Fruit fly (Drosophila melanogaster) whole organism, prepupa: Measurements from ENCODE around the gene CG44006.

Experiments used
- CG10669 ChIP-seq: fragments of 200-800 bp; sonication (Bioruptor generic); optimal IDR thresholded peaks from 3 replicates; lab custom pipeline; 2018; ENCODE audit warnings: missing biosample characterization, mild to moderate bottlenecking, missing genetic modification characterization, moderate library complexity
- Eip75B ChIP-seq: fragments of 200-800 bp; sonication (Bioruptor generic); optimal IDR thresholded peaks from 3 replicates; lab custom pipeline; 2016; ENCODE audit warnings: missing biosample characterization, missing genetic modification characterization
- Eip93F ChIP-seq: fragments of 200-800 bp; sonication (Bioruptor generic); optimal IDR thresholded peaks from 2 replicates; lab custom pipeline; 2016; ENCODE audit warnings: missing biosample characterization, mild to moderate bottlenecking, missing genetic modification characterization
- Lpt ChIP-seq: fragments of 200-800 bp; sonication (Bioruptor generic); optimal IDR thresholded peaks from 3 replicates; lab custom pipeline; 2016; ENCODE audit warnings: missing biosample characterization, missing genetic modification characterization
- Sox14 ChIP-seq: fragments of 200-800 bp; sonication (Bioruptor generic); optimal IDR thresholded peaks from 3 replicates; lab custom pipeline; 2016; ENCODE audit warnings: missing biosample characterization, missing genetic modification characterization
- dsx ChIP-seq: fragments of 200-800 bp; optimal IDR thresholded peaks from 3 replicates; lab custom pipeline; 2019; ENCODE audit warnings: missing biosample characterization, mild to moderate bottlenecking, missing genetic modification characterization, moderate library complexity; ENCODE audit not compliant: poor library complexity, severe bottlenecking

DNA sequence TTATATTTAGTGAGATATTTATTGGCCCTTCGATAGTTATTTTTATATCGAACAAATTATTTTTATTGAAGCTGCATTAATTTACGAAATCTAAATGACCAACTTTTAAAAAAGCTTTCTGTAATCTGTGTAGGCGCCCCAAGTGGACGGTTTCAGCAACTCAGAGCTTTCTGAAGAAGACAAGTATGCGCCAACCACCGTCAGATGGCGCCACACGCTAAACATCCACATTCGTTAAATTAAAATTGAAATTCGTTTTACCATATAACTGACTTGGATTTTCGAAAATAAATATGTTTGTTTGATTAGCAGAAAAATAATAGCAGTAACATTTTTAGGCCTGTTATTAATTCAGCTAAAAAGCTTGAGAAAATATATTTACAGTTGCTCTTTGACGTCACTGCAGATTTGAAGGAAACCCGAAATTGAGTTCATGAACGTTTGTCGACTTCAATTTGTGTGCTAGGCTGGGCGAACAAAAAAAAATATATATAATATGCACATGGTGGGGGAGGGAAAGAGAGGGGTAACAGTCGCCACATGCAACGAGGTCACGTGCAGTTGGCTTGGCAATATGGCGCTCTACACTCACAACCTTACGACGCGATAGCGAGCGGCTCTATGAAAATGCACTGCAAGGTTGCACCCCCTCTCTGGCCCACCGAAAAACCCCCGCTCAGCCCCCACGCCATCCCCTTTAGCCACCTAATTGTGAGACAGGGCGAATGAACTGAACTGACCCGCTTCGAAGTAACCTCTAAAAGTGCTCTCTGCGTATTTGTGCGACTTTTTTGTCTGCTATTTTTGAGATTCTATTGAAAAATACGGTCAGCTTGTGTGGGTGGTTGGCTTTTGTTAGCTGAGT, 50.1 kb downstream of the CG44006 start:
- TF ChIP-seq Lpt (GFP tag; lab: Kevin White, UChicago) (peak; percentile 7), dsx (peak; percentile 49), Eip75B (peak; percentile 77), Eip93F (GFP tag; lab: Kevin White, UChicago) (peak; percentile 19), Sox14 (GFP tag; lab: Kevin White, UChicago) (peak; percentile 77), CG10669 (GFP tag; lab: Kevin White, UChicago) (peak; percentile 63)
